Worm (Caenorhabditis elegans): Measurements from ENCODE around the gene ZK287.4.

The ZK287.4 gene

DNA sequence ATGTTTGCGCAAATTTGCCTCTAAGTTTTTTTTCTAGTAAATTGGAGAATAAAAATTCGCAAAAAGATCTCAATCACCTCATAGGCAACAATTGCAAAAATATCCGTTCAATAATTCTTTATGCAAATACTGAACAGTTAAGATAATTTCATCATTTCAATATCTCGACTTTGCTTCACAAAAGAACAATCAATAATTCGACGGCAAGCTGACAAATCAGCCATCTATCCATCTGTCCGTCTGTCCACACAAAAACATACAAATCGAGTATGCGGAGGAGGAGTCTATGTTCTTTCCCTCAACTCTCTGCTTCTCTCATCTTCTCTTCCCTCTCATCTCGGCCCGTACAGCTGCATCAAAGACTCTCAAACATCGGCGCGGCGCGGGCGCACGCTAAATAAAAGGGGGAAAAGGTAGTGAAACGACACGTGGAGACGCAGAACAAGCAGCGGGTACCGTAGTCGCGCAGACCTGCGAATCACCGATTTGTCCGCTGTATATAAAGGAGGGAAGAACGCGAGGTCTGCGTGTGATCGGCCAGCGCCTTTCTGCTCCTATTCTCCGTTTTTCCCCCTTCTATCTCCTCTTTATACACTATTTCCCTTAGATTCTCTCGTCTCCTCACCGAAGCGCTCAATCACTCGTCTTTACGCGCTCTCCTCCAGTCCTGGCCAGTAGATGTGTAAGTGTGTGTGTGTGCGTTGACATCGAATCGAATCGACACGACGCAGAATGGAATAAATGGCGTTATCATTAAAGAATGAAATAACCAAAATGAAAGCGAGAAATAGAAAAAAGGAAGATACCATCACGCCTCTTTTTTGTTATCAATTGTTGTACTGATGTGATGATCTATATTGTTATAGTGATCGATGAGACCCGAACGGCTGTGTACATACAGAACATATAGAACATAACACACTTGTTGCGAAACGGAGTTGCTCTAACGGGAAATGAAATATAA, 45.6 kb upstream of the ZK287.4 start (continued):
- peak; percentile 89 for TF ChIP-seq nhr-90 (tag; optimal IDR thresholded peaks at IDR 0.05; ENCODE audit: poor library complexity)
- no peak for TF ChIP-seq pqm-1 (tag; optimal IDR thresholded peaks at IDR 0.05)
- no peak for TF ChIP-seq nhr-84 (tag; optimal IDR thresholded peaks at IDR 0.05)
- peak; percentile 25 for TF ChIP-seq zag-1 (tag; optimal IDR thresholded peaks at IDR 0.05)
- peak; percentile 96 for TF ChIP-seq fkh-10 (GFP tag; optimal IDR thresholded peaks at IDR 0.05)
- TF ChIP-seq unc-98 (GFP tag; IDR thresholded peaks at IDR 0.05): no peak; the same call in 1 of the 2 replicates
- peak; percentile 84 for TF ChIP-seq fos-1 (tag; optimal IDR thresholded peaks at IDR 0.05)
- peak; percentile 82 to 84 for TF ChIP-seq efl-1 (optimal IDR thresholded peaks at IDR 0.05)
- peak; percentile 63 to 95 for TF ChIP-seq efl-1 (GFP tag; optimal IDR thresholded peaks at IDR 0.05 in 1 of 2)
- peak; percentile 91 for TF ChIP-seq aly-2 (tag; optimal IDR thresholded peaks at IDR 0.05)
- peak; percentile 87 for TF ChIP-seq sox-4 (tag; optimal IDR thresholded peaks at IDR 0.05)
- peak in 3 of 6 experiments; percentile 50 to 81 (median 72) for TF ChIP-seq elt-3 (tag; optimal IDR thresholded peaks at IDR 0.05)
- TF ChIP-seq grh-1 (GFP tag; IDR thresholded peaks at IDR 0.05): no peak; the same call in none of the 2 replicates
- no peak for TF ChIP-seq aha-1 (tag; optimal IDR thresholded peaks at IDR 0.05)
- peak; percentile 65 for TF ChIP-seq sup-37 (GFP tag; optimal IDR thresholded peaks at IDR 0.05)
- TF ChIP-seq lsy-2 (tag; optimal IDR thresholded peaks at IDR 0.05): peak; percentile 95 to 99
- peak; percentile 41 for TF ChIP-seq nhr-11 (tag; optimal IDR thresholded peaks at IDR 0.05)
- TF ChIP-seq hpl-2 (GFP tag; optimal IDR thresholded peaks at IDR 0.05): peak; percentile 83
- TF ChIP-seq ama-1 (optimal IDR thresholded peaks at IDR 0.05): peak; percentile 100
- peak; percentile 70 for TF ChIP-seq rnt-1 (tag; optimal IDR thresholded peaks at IDR 0.05)
- peak; percentile 60 for TF ChIP-seq lir-3 (tag; optimal IDR thresholded peaks at IDR 0.05; ENCODE audit: poor library complexity)
- peak; percentile 98 for TF ChIP-seq nhr-20 (tag; optimal IDR thresholded peaks at IDR 0.05)
- peak; percentile 98 for TF ChIP-seq xbp-1 (tag; optimal IDR thresholded peaks at IDR 0.05)
- peak; percentile 100 for TF ChIP-seq lin-14 (GFP tag; optimal IDR thresholded peaks at IDR 0.05)
- peak; percentile 89 for TF ChIP-seq nhr-19 (GFP tag; conservative IDR thresholded peaks at IDR 0.05)
- TF ChIP-seq mef-2 (tag; optimal IDR thresholded peaks at IDR 0.05): peak; percentile 82
- TF ChIP-seq alr-1 (tag; optimal IDR thresholded peaks at IDR 0.05; ENCODE audit: borderline replicate concordance): no peak
- TF ChIP-seq C16A3.4 (tag; optimal IDR thresholded peaks at IDR 0.05): peak; percentile 96
- no peak for TF ChIP-seq ceh-90 (tag; optimal IDR thresholded peaks at IDR 0.05)
- peak; percentile 99 for TF ChIP-seq snu-23 (GFP tag; optimal IDR thresholded peaks at IDR 0.05)
- peak; percentile 92 for TF ChIP-seq nhr-76 (tag; optimal IDR thresholded peaks at IDR 0.05)
- peak; percentile 11 for TF ChIP-seq nhr-12 (tag; optimal IDR thresholded peaks at IDR 0.05)
- TF ChIP-seq F16B12.6 (tag; optimal IDR thresholded peaks at IDR 0.05): peak; percentile 10
- peak; percentile 57 to 95 (median 83) for TF ChIP-seq ceh-82 (tag; optimal IDR thresholded peaks at IDR 0.05)
- peak; percentile 96 for TF ChIP-seq unc-86 (tag; optimal IDR thresholded peaks at IDR 0.05)
- peak; percentile 86 for TF ChIP-seq egl-13 (tag; optimal IDR thresholded peaks at IDR 0.05)
- peak; percentile 86 to 87 for TF ChIP-seq lin-35 (GFP tag; optimal IDR thresholded peaks at IDR 0.05)
- TF ChIP-seq sptf-1 (tag; optimal IDR thresholded peaks at IDR 0.05): no peak
- TF ChIP-seq ztf-11 (tag; optimal IDR thresholded peaks at IDR 0.05): peak in 1 of 2 experiments; percentile 82
- peak; percentile 60 for TF ChIP-seq lin-15B (tag; optimal IDR thresholded peaks at IDR 0.05)
- TF ChIP-seq ztf-4 (tag; optimal IDR thresholded peaks at IDR 0.05): peak; percentile 88
- TF ChIP-seq ceh-88 (GFP tag; IDR thresholded peaks at IDR 0.05): peak; percentile 87
- TF ChIP-seq lin-13 (GFP tag; optimal IDR thresholded peaks at IDR 0.05): peak; percentile 88
- TF ChIP-seq fkh-4 (tag; optimal IDR thresholded peaks at IDR 0.05; ENCODE audit: borderline replicate concordance): peak; percentile 40
- TF ChIP-seq irx-1 (tag; optimal IDR thresholded peaks at IDR 0.05): peak; percentile 87
- no peak for TF ChIP-seq nhr-28 (tag; optimal IDR thresholded peaks at IDR 0.05)
- peak; percentile 96 for TF ChIP-seq nhr-85 (tag)
- no peak for TF ChIP-seq ceh-63 (GFP tag; optimal IDR thresholded peaks at IDR 0.05)
- peak; percentile 98 for TF ChIP-seq nhr-71 (tag; optimal IDR thresholded peaks at IDR 0.05)
- TF ChIP-seq unc-130 (tag; optimal IDR thresholded peaks at IDR 0.05): peak; percentile 91
- no peak for TF ChIP-seq hlh-4 (tag; optimal IDR thresholded peaks at IDR 0.05)
